Worm (Caenorhabditis elegans): ENCODE measurements around the gene str-198.

DNA sequence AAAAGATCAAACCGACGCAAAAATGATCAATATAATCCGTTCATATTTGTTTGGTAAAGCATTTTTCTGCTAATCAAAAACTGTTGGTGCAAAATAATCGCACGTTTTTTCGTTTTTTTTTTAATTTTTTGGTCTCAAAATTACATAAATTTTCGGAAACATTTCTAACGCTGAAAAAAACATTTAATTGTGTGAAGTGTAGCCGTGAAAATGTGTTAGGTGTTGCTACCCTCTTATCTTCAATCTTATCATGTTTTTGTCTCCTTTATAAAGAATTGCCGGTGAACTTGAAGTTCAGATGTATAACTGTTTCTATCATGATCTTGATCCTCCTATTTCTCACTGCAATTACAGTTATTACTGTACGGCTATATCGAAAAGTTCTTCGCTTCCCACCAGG lies 21.3 kb downstream of the str-198 start, which contains the start of gene cyp-35D1:
- TF ChIP-seq ztf-29 (GFP tag; IDR thresholded peaks at IDR 0.05) (no peak), T22C8.4 (GFP tag; IDR thresholded peaks at IDR 0.05) (no peak), flt-1 (GFP tag; IDR thresholded peaks at IDR 0.05) (no peak), cog-1 (tag; optimal IDR thresholded peaks at IDR 0.05) (no peak), ztf-23 (GFP tag; IDR thresholded peaks at IDR 0.05) (no peak), tab-1 (GFP tag; IDR thresholded peaks at IDR 0.05) (no peak)

Measured in whole organism, midembryonic.